Worm (Caenorhabditis elegans): Measurements from ENCODE around the gene sptf-2.

DNA sequence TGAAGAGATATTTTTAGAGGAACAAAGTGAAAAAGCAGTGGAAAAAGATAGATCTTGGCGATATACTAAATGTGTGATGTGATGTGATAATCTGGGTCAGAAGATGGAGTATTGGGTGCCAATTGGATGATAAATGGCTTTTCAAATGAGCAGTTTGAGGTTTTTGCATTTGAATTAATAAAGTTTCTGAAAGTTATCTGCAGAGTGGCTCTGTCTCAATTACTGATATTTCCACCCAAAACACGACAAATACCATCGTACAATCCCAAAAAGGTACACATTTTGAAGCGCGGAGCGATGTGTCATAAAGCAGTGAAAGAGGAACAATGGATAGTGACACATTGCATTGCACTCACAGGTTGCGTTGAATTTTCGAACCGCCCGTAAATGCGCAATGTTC lies 14.3 kb downstream of the sptf-2 start:
- TF ChIP-seq F49E8.2 (tag; optimal IDR thresholded peaks at IDR 0.05; ENCODE audit: borderline replicate concordance) (no peak), ama-1 (optimal IDR thresholded peaks at IDR 0.05) (no peak), ces-1 (GFP tag; optimal IDR thresholded peaks at IDR 0.05) (no peak), nhr-11 (tag; optimal IDR thresholded peaks at IDR 0.05) (no peak)

Data from whole organism, L4 larva.